Fruit fly (Drosophila melanogaster) whole organism: ENCODE data around the gene Sodh2.

Experiments used
- CG8478 ChIP-seq: fragments of >200 bp; optimal IDR thresholded peaks from 2 replicates; lab custom pipeline; 2018; ENCODE audit warnings: inconsistent platforms
- Dll ChIP-seq: fragments of >200 bp; optimal IDR thresholded peaks from 2 replicates; lab custom pipeline; 2017
- pan ChIP-seq: fragments of >200 bp; optimal IDR thresholded peaks from 2 replicates; lab custom pipeline; 2017
- psq ChIP-seq: fragments of >200 bp; optimal IDR thresholded peaks from 2 replicates; lab custom pipeline; 2017

DNA sequence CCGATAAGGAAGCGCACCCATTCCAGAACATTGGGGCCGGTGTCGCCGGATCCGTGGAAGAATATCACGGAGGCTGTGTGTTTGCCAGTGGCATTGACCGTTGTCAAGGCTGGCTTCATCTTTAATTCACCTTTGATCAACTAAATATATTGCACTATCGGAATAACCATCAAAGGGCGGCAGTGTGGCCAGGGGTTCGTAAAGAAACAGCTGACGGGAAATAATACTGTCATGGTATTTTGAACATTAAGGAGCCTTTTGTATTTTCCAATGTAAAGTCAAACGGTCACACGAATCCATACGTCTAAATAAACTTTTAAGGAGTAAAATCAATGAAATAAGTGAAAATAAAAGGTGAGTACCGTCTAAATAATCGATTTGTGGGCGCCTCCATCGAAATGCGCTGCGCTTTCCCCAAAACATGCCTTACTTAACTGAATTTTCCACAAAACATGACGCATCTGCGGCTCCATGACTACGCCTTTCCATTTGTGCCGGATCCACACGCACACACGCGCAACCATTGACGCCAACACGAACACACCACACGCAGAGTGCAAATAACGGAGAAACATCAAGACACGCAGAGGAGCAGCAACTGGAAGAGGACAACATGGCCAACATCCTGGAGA, 21.8 kb upstream of the Sodh2 start, which contains the start of the genes CG6567 and CG4511:
- TF ChIP-seq Dll (lab: Kevin White, UChicago), result no peak
- no peak for TF ChIP-seq pan (lab: Kevin White, UChicago)
- TF ChIP-seq psq, result no peak
- TF ChIP-seq CG8478 (lab: Kevin White, UChicago), result no peak
